Fruit fly (Drosophila melanogaster): ENCODE measurements around the gene ZC3H3.

The ZC3H3 gene

DNA sequence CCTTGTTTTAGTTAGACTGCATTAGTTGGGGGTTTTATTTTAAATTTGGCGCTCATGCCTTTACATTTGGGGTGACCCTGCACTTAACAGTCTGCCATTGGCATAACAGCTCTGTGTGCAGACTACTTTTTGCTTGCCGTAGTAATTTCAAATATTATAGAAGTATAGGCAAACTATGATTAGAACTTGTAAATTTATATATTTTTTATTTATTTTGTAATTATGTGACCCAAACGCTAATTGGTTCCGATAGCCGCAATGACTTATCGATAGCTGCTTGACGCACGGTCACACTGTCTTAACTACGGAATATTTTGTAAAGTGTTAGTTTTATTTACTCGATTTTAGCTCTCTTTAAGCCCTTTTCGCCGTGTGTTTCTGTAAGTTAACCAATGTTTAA, 35.1 kb upstream of the ZC3H3 start, which contains the start of gene rhea (continued):
- TF ChIP-seq CG18599 (GFP tag; optimal IDR thresholded peaks at IDR 0.05) (no peak), amos (GFP tag; IDR thresholded peaks at IDR 0.05; ENCODE audit: partially characterized antibody) (peak; percentile 84; the same call in 1 of the 2 replicates), wor (GFP tag; IDR thresholded peaks at IDR 0.05) (no peak), Fer1 (GFP tag; optimal IDR thresholded peaks at IDR 0.05) (peak; percentile 23), H15 (GFP tag; IDR thresholded peaks at IDR 0.05) (no peak), lola (GFP tag; optimal IDR thresholded peaks at IDR 0.05) (peak in 1 of 3 experiments; percentile 10), CG9797 (GFP tag; optimal IDR thresholded peaks at IDR 0.05) (peak; percentile 82), toy (GFP tag; IDR thresholded peaks at IDR 0.05) (no peak), jumu (GFP tag; optimal IDR thresholded peaks at IDR 0.05) (no peak), Hmr (GFP tag; optimal IDR thresholded peaks at IDR 0.05) (no peak), CG3847 (GFP tag; IDR thresholded peaks at IDR 0.05) (no peak), hb (GFP tag; IDR thresholded peaks at IDR 0.05; ENCODE audit: partially characterized antibody) (0 out of 3 replicates have a peak, but pooled peaks have one; percentile 40), zfh1 (GFP tag; IDR thresholded peaks at IDR 0.05) (0 out of 3 replicates have a peak, but pooled peaks have one; percentile 22), Tbp (GFP tag; optimal IDR thresholded peaks at IDR 0.05) (no peak), ash1 (GFP tag; optimal IDR thresholded peaks at IDR 0.05) (no peak), CG10147 (GFP tag; optimal IDR thresholded peaks at IDR 0.05) (no peak), chm (GFP tag; IDR thresholded peaks at IDR 0.05) (no peak), CG14965 (GFP tag; optimal IDR thresholded peaks at IDR 0.05; ENCODE audit: borderline replicate concordance) (no peak), CG7963 (GFP tag; IDR thresholded peaks at IDR 0.05; ENCODE audit: partially characterized antibody) (peak; percentile 35; the same call in 1 of the 3 replicates), CG15696 (tag; optimal IDR thresholded peaks at IDR 0.05) (no peak), Optix (GFP tag; IDR thresholded peaks at IDR 0.05) (no peak), CG3726 (GFP tag; IDR thresholded peaks at IDR 0.05) (no peak), Dref (GFP tag; IDR thresholded peaks at IDR 0.05) (peak; percentile 77), CG2875 (GFP tag; optimal IDR thresholded peaks at IDR 0.05) (no peak), jigr1 (GFP tag; IDR thresholded peaks at IDR 0.05) (no peak), ems (GFP tag; optimal IDR thresholded peaks at IDR 0.05) (peak; percentile 12), Opbp (GFP tag; IDR thresholded peaks at IDR 0.05; ENCODE audit: partially characterized antibody) (peak; percentile 80; the same call in 1 of the 3 replicates), Fer2 (tag; optimal IDR thresholded peaks at IDR 0.05) (no peak), Stat92E (GFP tag; optimal IDR thresholded peaks at IDR 0.05) (no peak), CG17802 (tag; optimal IDR thresholded peaks at IDR 0.05) (no peak), MTF-1 (GFP tag; optimal IDR thresholded peaks at IDR 0.05; ENCODE audit: borderline replicate concordance) (no peak), rib (GFP tag; IDR thresholded peaks at IDR 0.05) (no peak), CG11085 (GFP tag; IDR thresholded peaks at IDR 0.05) (no peak), Rx (GFP tag; IDR thresholded peaks at IDR 0.05) (no peak), repo (GFP tag; optimal IDR thresholded peaks at IDR 0.05) (no peak), Atf6 (GFP tag; IDR thresholded peaks at IDR 0.05) (no peak), HLHmδ (GFP tag; optimal IDR thresholded peaks at IDR 0.05) (no peak), nmo (GFP tag; optimal IDR thresholded peaks at IDR 0.05) (peak; percentile 55), CG8944 (GFP tag; optimal IDR thresholded peaks at IDR 0.05) (no peak), Lpt (GFP tag; optimal IDR thresholded peaks at IDR 0.05) (no peak), hkb (optimal IDR thresholded peaks at IDR 0.05) (no peak), hkb (GFP tag; IDR thresholded peaks at IDR 0.05) (0 out of 2 replicates have a peak, but pooled peaks have one; percentile 15), sug (tag; optimal IDR thresholded peaks at IDR 0.05) (no peak), Dbx (GFP tag; IDR thresholded peaks at IDR 0.05) (no peak), Sox100B (GFP tag; optimal IDR thresholded peaks at IDR 0.05) (no peak), CG8089 (GFP tag; optimal IDR thresholded peaks at IDR 0.05) (no peak), CG11723 (GFP tag; optimal IDR thresholded peaks at IDR 0.05) (no peak), CG14710 (tag; optimal IDR thresholded peaks at IDR 0.05) (peak; percentile 64), pros (GFP tag; optimal IDR thresholded peaks at IDR 0.05) (no peak), CG18262 (tag; optimal IDR thresholded peaks at IDR 0.05) (peak; percentile 34), CG2889 (GFP tag; IDR thresholded peaks at IDR 0.05) (no peak)
